Worm (Caenorhabditis elegans) whole organism, L2 larva: ENCODE measurements around the gene M151.10.

Experiments
- C34F6.9 ChIP-seq: fragments of 150-350 bp; optimal IDR thresholded peaks from 2 replicates; lab custom pipeline; 2014; ENCODE audit warnings: missing biosample characterization, missing genetic modification characterization
- Y55F3AM.14 ChIP-seq: fragments of 200-800 bp; sonication (Bioruptor generic); optimal IDR thresholded peaks from 2 replicates; lab custom pipeline; 2018; ENCODE audit warnings: mild to moderate bottlenecking, missing genetic modification characterization, missing compliant biosample characterization
- ZK546.5 ChIP-seq: sonication (generic microtip); optimal IDR thresholded peaks from 2 replicates; lab custom pipeline; 2017; ENCODE audit warnings: missing biosample characterization, missing genetic modification characterization
- aly-2 ChIP-seq: fragments of 150-350 bp; optimal IDR thresholded peaks from 2 replicates; lab custom pipeline; 2014; ENCODE audit warnings: missing biosample characterization, missing genetic modification characterization
- ama-1 ChIP-seq: fragments of 150-350 bp; optimal IDR thresholded peaks from 2 replicates; lab custom pipeline; 2018; ENCODE audit warnings: inconsistent platforms
- ceh-16 ChIP-seq: fragments of 150-350 bp; optimal IDR thresholded peaks from 2 replicates; lab custom pipeline; 2014; ENCODE audit warnings: missing biosample characterization, missing genetic modification characterization
- ceh-82 ChIP-seq: fragments of 150-350 bp; optimal IDR thresholded peaks from 2 replicates; lab custom pipeline; 2014; ENCODE audit warnings: missing biosample characterization, missing genetic modification characterization
- crh-2 ChIP-seq: sonication (generic microtip); optimal IDR thresholded peaks from 2 replicates; lab custom pipeline; 2017; ENCODE audit warnings: missing biosample characterization, missing genetic modification characterization
- dmd-4 ChIP-seq: sonication (generic microtip); optimal IDR thresholded peaks from 2 replicates; lab custom pipeline; 2017; ENCODE audit warnings: missing biosample characterization, missing genetic modification characterization
- fos-1 ChIP-seq: fragments of 150-350 bp; optimal IDR thresholded peaks from 2 replicates; lab custom pipeline; 2014; ENCODE audit warnings: missing biosample characterization, missing genetic modification characterization
- gmeb-1 ChIP-seq: fragments of 150-350 bp; optimal IDR thresholded peaks from 2 replicates; lab custom pipeline; 2014; ENCODE audit warnings: missing biosample characterization, missing genetic modification characterization
- lin-13 ChIP-seq: fragments of 150-350 bp; optimal IDR thresholded peaks from 2 replicates; lab custom pipeline; 2014; ENCODE audit warnings: missing biosample characterization, missing genetic modification reagents, missing genetic modification characterization
- lin-39 ChIP-seq: fragments of 150-350 bp; optimal IDR thresholded peaks from 2 replicates; lab custom pipeline; 2014; ENCODE audit warnings: missing biosample characterization, missing genetic modification reagents, missing genetic modification characterization
- mbf-1 ChIP-seq: sonication (generic microtip); optimal IDR thresholded peaks from 2 replicates; lab custom pipeline; 2017; ENCODE audit warnings: missing biosample characterization, missing genetic modification characterization
- mdl-1 ChIP-seq, 2 experiments: fragments of 150-350 bp in 1 of 2; sonication (generic microtip) in 1 of 2; optimal IDR thresholded peaks; 2 replicates each; lab custom pipeline; 2017; ENCODE audit warnings: missing biosample characterization in 2 of 2, missing genetic modification characterization in 2 of 2
- nhr-11 ChIP-seq: fragments of 150-350 bp; optimal IDR thresholded peaks from 2 replicates; lab custom pipeline; 2014; ENCODE audit warnings: missing biosample characterization, missing genetic modification characterization
- nhr-12 ChIP-seq: fragments of 150-350 bp; optimal IDR thresholded peaks from 2 replicates; lab custom pipeline; 2014; ENCODE audit warnings: missing biosample characterization, missing genetic modification characterization
- nhr-129 ChIP-seq: fragments of 150-350 bp; optimal IDR thresholded peaks from 2 replicates; lab custom pipeline; 2014; ENCODE audit warnings: missing biosample characterization, missing genetic modification characterization
- nhr-21 ChIP-seq: fragments of 150-350 bp; optimal IDR thresholded peaks from 2 replicates; lab custom pipeline; 2014; ENCODE audit warnings: missing biosample characterization, missing genetic modification characterization
- nhr-23 ChIP-seq: fragments of 150-350 bp; optimal IDR thresholded peaks from 2 replicates; lab custom pipeline; 2014; ENCODE audit warnings: missing biosample characterization, missing genetic modification reagents, missing genetic modification characterization
- nhr-77 ChIP-seq: fragments of 150-350 bp; optimal IDR thresholded peaks from 2 replicates; lab custom pipeline; 2014; ENCODE audit warnings: missing biosample characterization, missing genetic modification characterization
- sem-4 ChIP-seq: fragments of 150-350 bp; optimal IDR thresholded peaks from 2 replicates; lab custom pipeline; 2014; ENCODE audit warnings: missing biosample characterization, missing genetic modification reagents, missing genetic modification characterization
- skn-1 ChIP-seq: sonication (generic microtip); optimal IDR thresholded peaks from 2 replicates; lab custom pipeline; 2017; ENCODE audit warnings: missing biosample characterization, missing genetic modification characterization
- sma-9 ChIP-seq, 2 experiments: fragments of 150-350 bp in 1 of 2; sonication (generic microtip) in 1 of 2; optimal IDR thresholded peaks; 2 replicates each; lab custom pipeline; 2014 to 2016; ENCODE audit warnings: missing genetic modification characterization in 2 of 2, mild to moderate bottlenecking in 1 of 2, missing biosample characterization in 1 of 2, missing compliant biosample characterization in 1 of 2, missing genetic modification reagents in 1 of 2, moderate library complexity in 1 of 2
- snpc-4 ChIP-seq: fragments of 150-350 bp; optimal IDR thresholded peaks from 2 replicates; lab custom pipeline; 2014; ENCODE audit warnings: missing biosample characterization, missing genetic modification characterization
- unc-55 ChIP-seq: fragments of 150-350 bp; sonication (generic microtip); optimal IDR thresholded peaks from 3 replicates; lab custom pipeline; 2014; ENCODE audit warnings: missing biosample characterization, missing genetic modification reagents, missing genetic modification characterization
- zag-1 ChIP-seq: fragments of 150-350 bp; optimal IDR thresholded peaks from 2 replicates; lab custom pipeline; 2014; ENCODE audit warnings: missing biosample characterization, missing genetic modification characterization
- ztf-11 ChIP-seq: sonication (generic microtip); optimal IDR thresholded peaks from 2 replicates; lab custom pipeline; 2017; ENCODE audit warnings: missing biosample characterization, missing genetic modification characterization
- ztf-4 ChIP-seq: fragments of 150-350 bp; optimal IDR thresholded peaks from 2 replicates; lab custom pipeline; 2014; ENCODE audit warnings: missing biosample characterization, missing genetic modification characterization

Gene M151.10

ce11 chrII:3604578-3604977 lies 35.5 kb downstream of the M151.10 start:
- no peak for TF ChIP-seq ztf-4 (tag; lab: Kevin White, UChicago)
- no peak for TF ChIP-seq ztf-11 (tag; lab: Kevin White, UChicago)
- no peak for TF ChIP-seq gmeb-1 (tag; lab: Kevin White, UChicago)
- no peak for TF ChIP-seq zag-1 (tag; lab: Kevin White, UChicago)
- no peak for TF ChIP-seq C34F6.9 (tag; lab: Kevin White, UChicago)
- TF ChIP-seq ceh-82 (tag; lab: Kevin White, UChicago), result no peak
- TF ChIP-seq snpc-4 (tag; lab: Kevin White, UChicago), result no peak
- no peak for TF ChIP-seq ama-1 (lab: Kevin White, UChicago)
- TF ChIP-seq nhr-23 (tag; lab: Kevin White, UChicago), result no peak
- no peak for TF ChIP-seq ceh-16 (tag; lab: Kevin White, UChicago)
- TF ChIP-seq nhr-12 (tag; lab: Kevin White, UChicago), result no peak
- TF ChIP-seq unc-55 (GFP tag; lab: Kevin White, UChicago), result no peak
- no peak for TF ChIP-seq nhr-21 (tag; lab: Kevin White, UChicago)
- TF ChIP-seq sma-9 (GFP tag; optimal IDR thresholded peaks at IDR 0.05; lab: Kevin White, UChicago), result no peak
- no peak for TF ChIP-seq sma-9 (tag; optimal IDR thresholded peaks at IDR 0.05; lab: Kevin White, UChicago)
- no peak for TF ChIP-seq dmd-4 (tag; lab: Kevin White, UChicago)
- TF ChIP-seq, all 48 proteins: peak for 0

ce11 chrII:3598721-3599120 lies 41.4 kb downstream of the M151.10 start, which contains the start of gene Y49F6A.11:
Gene Y49F6A.11, minus strand, starts transcription at chrII:3598821.
- TF ChIP-seq Y55F3AM.14 (GFP tag; lab: Kevin White, UChicago) (no peak), mdl-1 (tag; optimal IDR thresholded peaks at IDR 0.05; lab: Kevin White, UChicago) (no peak), nhr-11 (tag; lab: Kevin White, UChicago) (no peak), lin-13 (no peak), mbf-1 (tag; lab: Kevin White, UChicago) (no peak)

- no peak for TF ChIP-seq ZK546.5 (tag; lab: Kevin White, UChicago)
- TF ChIP-seq lin-13, result no peak
- TF ChIP-seq crh-2, result no peak
- no peak for TF ChIP-seq nhr-12 (tag; lab: Kevin White, UChicago)
- TF ChIP-seq nhr-77 (tag; lab: Kevin White, UChicago), result no peak
- no peak for TF ChIP-seq sem-4 (tag; lab: Kevin White, UChicago)
- no peak for TF ChIP-seq skn-1 (tag; lab: Kevin White, UChicago)
- TF ChIP-seq nhr-23 (tag; lab: Kevin White, UChicago), result no peak
- TF ChIP-seq ztf-11 (tag; lab: Kevin White, UChicago), result no peak
- TF ChIP-seq ama-1 (lab: Kevin White, UChicago), result no peak
- TF ChIP-seq sma-9 (GFP tag; optimal IDR thresholded peaks at IDR 0.05; lab: Kevin White, UChicago), result no peak
- no peak for TF ChIP-seq sma-9 (tag; optimal IDR thresholded peaks at IDR 0.05; lab: Kevin White, UChicago)
- no peak for TF ChIP-seq nhr-129 (tag; lab: Kevin White, UChicago)
- TF ChIP-seq ceh-16 (tag; lab: Kevin White, UChicago), result no peak
- TF ChIP-seq ceh-82 (tag; lab: Kevin White, UChicago), result no peak
- no peak for TF ChIP-seq lin-39
- no peak for TF ChIP-seq aly-2
- TF ChIP-seq fos-1 (tag; lab: Kevin White, UChicago), result no peak
Measured at ce11 chrII:3595339-3595738, 44.8 kb downstream of the M151.10 start, which contains the start of gene Y49F6A.12. Gene Y49F6A.12, plus strand, starts transcription at chrII:3595639.
